Fruit fly (Drosophila melanogaster): Measurements from ENCODE around the gene Srp68.

- TF ChIP-seq CG8478 (optimal IDR thresholded peaks at IDR 0.05) (no peak), CTCF (optimal IDR thresholded peaks at IDR 0.05) (no peak)
These were observed 36.9 kb downstream of the Srp68 start for dm6 chr3L:9011485-9012389.

All from S2 (cell line).